Worm (Caenorhabditis elegans) whole organism, midembryonic: ENCODE data around the gene F43C11.8.

Source experiments
- flt-1 ChIP-seq: fragments of 200-800 bp; sonication (Bioruptor generic); IDR thresholded peaks from 2 replicates; pipeline ENCODE4 v1.3.6; 2022; ENCODE audit warnings: missing genetic modification characterization, missing compliant biosample characterization
- med-1 ChIP-seq: sonication (generic microtip); optimal IDR thresholded peaks from 2 replicates; lab custom pipeline; 2017; ENCODE audit warnings: missing genetic modification characterization, mild to moderate bottlenecking, missing compliant biosample characterization, antibody characterized with exemption, missing genetic modification reagents; ENCODE audit not compliant: insufficient read depth

DNA sequence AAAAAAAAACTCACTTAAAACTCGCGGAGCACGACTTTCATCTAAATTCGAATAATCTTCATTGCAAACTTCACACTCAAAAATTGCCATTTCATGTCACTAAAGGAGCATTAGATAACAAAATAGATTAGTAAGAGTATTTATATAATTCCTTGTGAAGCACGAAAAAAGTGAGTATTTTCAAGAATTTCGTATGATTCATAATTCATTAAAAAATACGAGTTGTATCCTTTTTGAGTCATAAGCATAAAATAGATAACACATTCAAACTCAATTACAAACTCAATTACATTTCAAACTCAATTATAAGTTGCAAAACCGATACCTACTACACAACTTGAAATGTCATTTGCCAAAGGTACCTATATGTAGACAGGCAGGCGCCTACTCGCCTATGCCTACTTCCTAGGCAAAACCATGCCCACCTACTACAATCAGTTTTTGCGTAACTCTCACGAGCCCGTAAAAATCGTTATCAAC, 3.3 kb upstream of the F43C11.8 start, which contains the start of the genes ZK1240.8 and ZK1240.1:
- TF ChIP-seq med-1, result no peak
- no peak for TF ChIP-seq flt-1 (GFP tag; lab: Robert Waterston, UW)
